Fruit fly (Drosophila melanogaster): ENCODE results near the gene trc.

Gene trc

dm6 chr3L:19870843-19871666, 37.0 kb upstream of the trc start, which contains the start of the genes Rab8 and Usp32 (continued):
- TF ChIP-seq CG13123 (GFP tag; optimal IDR thresholded peaks at IDR 0.05) (peak; percentile 11), CG4328 (GFP tag; optimal IDR thresholded peaks at IDR 0.05) (peak; percentile 74), zf30C (GFP tag; optimal IDR thresholded peaks at IDR 0.05) (peak; percentile 14), dm (GFP tag; optimal IDR thresholded peaks at IDR 0.05) (peak; percentile 53), CG12236 (GFP tag; optimal IDR thresholded peaks at IDR 0.05) (no peak), gcm (GFP tag; optimal IDR thresholded peaks at IDR 0.05) (peak; percentile 73), CG10267 (tag; optimal IDR thresholded peaks at IDR 0.05) (peak; percentile 100), tin (GFP tag; optimal IDR thresholded peaks at IDR 0.05) (peak; percentile 67), ind (GFP tag; optimal IDR thresholded peaks at IDR 0.05) (peak; percentile 60), NFAT (GFP tag; IDR thresholded peaks at IDR 0.05) (peak; percentile 81), C15 (GFP tag; IDR thresholded peaks at IDR 0.05) (no peak), ato (GFP tag; IDR thresholded peaks at IDR 0.05; ENCODE audit: partially characterized antibody) (peak; percentile 82), Atf-2 (GFP tag; optimal IDR thresholded peaks at IDR 0.05) (peak; percentile 27), crol (GFP tag; IDR thresholded peaks at IDR 0.05) (no peak), fd3F (GFP tag; optimal IDR thresholded peaks at IDR 0.05) (peak; percentile 22), Optix (GFP tag; IDR thresholded peaks at IDR 0.05) (0 out of 3 replicates have a peak, but pooled peaks have one; percentile 43), phol (tag; optimal IDR thresholded peaks at IDR 0.05) (peak; percentile 95), CG8281 (tag; optimal IDR thresholded peaks at IDR 0.05) (no peak), CG4282 (GFP tag; optimal IDR thresholded peaks at IDR 0.05) (peak; percentile 47), CG16813 (GFP tag; IDR thresholded peaks at IDR 0.05; ENCODE audit: partially characterized antibody) (peak; percentile 85), HLH4C (GFP tag; IDR thresholded peaks at IDR 0.05; ENCODE audit: partially characterized antibody) (peak; percentile 81), CG9215 (GFP tag; IDR thresholded peaks at IDR 0.05) (no peak), CG18262 (tag; optimal IDR thresholded peaks at IDR 0.05) (peak; percentile 42), Lhr (GFP tag; optimal IDR thresholded peaks at IDR 0.05) (peak; percentile 46), tgo (GFP tag; IDR thresholded peaks at IDR 0.05) (no peak), nmo (GFP tag; optimal IDR thresholded peaks at IDR 0.05) (peak; percentile 61), tup (GFP tag; optimal IDR thresholded peaks at IDR 0.05) (peak; percentile 38), Usf (GFP tag; optimal IDR thresholded peaks at IDR 0.05) (no peak), CG18764 (GFP tag; optimal IDR thresholded peaks at IDR 0.05) (peak; percentile 34), Awh (GFP tag; IDR thresholded peaks at IDR 0.05) (no peak), Ravus (GFP tag; IDR thresholded peaks at IDR 0.05) (no peak), wor (GFP tag; IDR thresholded peaks at IDR 0.05) (no peak), CG3726 (GFP tag; IDR thresholded peaks at IDR 0.05) (no peak), CG4854 (GFP tag; optimal IDR thresholded peaks at IDR 0.05) (peak; percentile 58), CG4404 (GFP tag; IDR thresholded peaks at IDR 0.05) (no peak), CG8924 (tag; optimal IDR thresholded peaks at IDR 0.05) (peak; percentile 32), CG9727 (GFP tag; optimal IDR thresholded peaks at IDR 0.05) (peak; percentile 49), Bgb (GFP tag; IDR thresholded peaks at IDR 0.05; ENCODE audit: partially characterized antibody) (peak; percentile 89), ems (GFP tag; optimal IDR thresholded peaks at IDR 0.05) (peak; percentile 72), CG11696 (GFP tag; IDR thresholded peaks at IDR 0.05) (no peak), hb (GFP tag; IDR thresholded peaks at IDR 0.05; ENCODE audit: partially characterized antibody) (peak; percentile 81), CG10431 (GFP tag; optimal IDR thresholded peaks at IDR 0.05) (peak; percentile 32), nerfin-1 (tag; optimal IDR thresholded peaks at IDR 0.05) (peak; percentile 74), trh (GFP tag; optimal IDR thresholded peaks at IDR 0.05) (no peak), Vsx1 (GFP tag; optimal IDR thresholded peaks at IDR 0.05) (peak; percentile 77), CG1529 (GFP tag; optimal IDR thresholded peaks at IDR 0.05) (no peak), Deaf1 (tag; optimal IDR thresholded peaks at IDR 0.05) (no peak), CG5953 (GFP tag; IDR thresholded peaks at IDR 0.05) (no peak), aop (GFP tag; IDR thresholded peaks at IDR 0.05) (no peak)
